Worm (Caenorhabditis elegans): Measurements from ENCODE around the gene nlp-13.
"Not testable (repeated sequence)": the region's sequence is repeated elsewhere in the genome, so short reads cannot be mapped to it uniquely, and the experiment has no call there.

The nlp-13 gene

DNA sequence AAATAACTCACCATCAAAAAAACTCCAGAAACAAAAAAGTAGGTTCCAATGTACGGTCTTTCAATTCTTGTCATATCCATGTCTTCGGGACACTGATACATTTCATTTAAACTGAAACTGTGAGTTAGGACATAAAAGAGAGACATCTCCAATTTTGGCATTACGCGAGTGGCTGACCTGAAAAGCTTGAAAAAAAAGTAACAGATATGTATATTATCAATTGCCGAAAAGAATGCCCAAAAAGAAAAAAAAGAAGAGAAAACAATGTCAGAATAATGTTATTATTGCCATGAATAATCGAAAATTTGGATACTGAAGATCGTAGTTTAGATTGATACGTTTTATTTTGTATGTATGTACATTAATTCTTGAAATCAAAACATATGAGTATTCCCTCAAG lies 20.3 kb downstream of the nlp-13 start, which contains the start of gene srt-14:
TSS of gene srt-14 (minus strand) at position 101 of the 400 bp plus-strand sequence.
- TF ChIP-seq ref-1 (GFP tag; conservative IDR thresholded peaks at IDR 0.05) (no peak), tab-1 (GFP tag; IDR thresholded peaks at IDR 0.05) (no peak), cog-1 (tag; optimal IDR thresholded peaks at IDR 0.05) (no peak), klf-2 (GFP tag; conservative IDR thresholded peaks at IDR 0.05) (no peak), T22C8.4 (GFP tag; IDR thresholded peaks at IDR 0.05) (no peak), flt-1 (GFP tag; IDR thresholded peaks at IDR 0.05) (no peak), ztf-29 (GFP tag; IDR thresholded peaks at IDR 0.05) (no peak), med-1 (GFP tag; optimal IDR thresholded peaks at IDR 0.05; ENCODE audit: insufficient read depth) (no peak), ztf-23 (GFP tag; IDR thresholded peaks at IDR 0.05) (no peak)

ce11 chrV:4260090-4260489 lies 23.9 kb downstream of the nlp-13 start, which contains the start of gene srt-3:
Gene srt-3 (minus strand): TSS chrV:4260190.
- TF ChIP-seq T22C8.4 (GFP tag; IDR thresholded peaks at IDR 0.05) (no peak), med-1 (GFP tag; optimal IDR thresholded peaks at IDR 0.05; ENCODE audit: insufficient read depth) (no peak), ztf-23 (GFP tag; IDR thresholded peaks at IDR 0.05) (no peak), tab-1 (GFP tag; IDR thresholded peaks at IDR 0.05) (no peak), ref-1 (GFP tag; conservative IDR thresholded peaks at IDR 0.05) (no peak), cog-1 (tag; optimal IDR thresholded peaks at IDR 0.05) (no peak), flt-1 (GFP tag; IDR thresholded peaks at IDR 0.05) (no peak), klf-2 (GFP tag; conservative IDR thresholded peaks at IDR 0.05) (no peak), ztf-29 (GFP tag; IDR thresholded peaks at IDR 0.05) (no peak)

ce11 chrV:4261385-4261784 lies 25.2 kb downstream of the nlp-13 start:
- no peak for TF ChIP-seq ztf-29 (GFP tag; IDR thresholded peaks at IDR 0.05)
- TF ChIP-seq med-1 (GFP tag; optimal IDR thresholded peaks at IDR 0.05; ENCODE audit: insufficient read depth) = no peak
- no peak for TF ChIP-seq tab-1 (GFP tag; IDR thresholded peaks at IDR 0.05)
- no peak for TF ChIP-seq ref-1 (GFP tag; conservative IDR thresholded peaks at IDR 0.05)
- TF ChIP-seq flt-1 (GFP tag; IDR thresholded peaks at IDR 0.05) = no peak
- no peak for TF ChIP-seq cog-1 (tag; optimal IDR thresholded peaks at IDR 0.05)
- TF ChIP-seq ztf-23 (GFP tag; IDR thresholded peaks at IDR 0.05) = no peak
- no peak for TF ChIP-seq klf-2 (GFP tag; conservative IDR thresholded peaks at IDR 0.05)
- TF ChIP-seq T22C8.4 (GFP tag; IDR thresholded peaks at IDR 0.05) = no peak

DNA sequence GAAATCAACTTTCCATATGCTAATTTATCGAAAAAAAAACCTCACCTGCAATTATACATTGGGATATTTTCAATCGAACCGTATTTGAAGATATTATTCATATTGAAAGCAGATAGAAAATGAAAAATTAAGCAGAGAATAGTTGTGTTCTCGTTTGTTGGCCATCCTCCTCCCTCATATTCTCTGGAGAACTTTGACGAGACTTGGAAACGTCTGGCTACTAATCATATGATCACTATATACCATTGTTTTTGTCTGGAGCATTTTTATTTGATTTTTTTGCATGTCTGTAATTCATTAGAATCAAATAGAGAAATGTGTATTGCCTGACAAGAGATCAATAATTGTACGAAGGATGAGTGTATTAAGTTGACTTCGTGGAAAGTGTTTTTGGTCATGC lies 28.3 kb downstream of the nlp-13 start, which contains the start of gene srt-35:
TSS of gene srt-35 (minus strand) at position 101 of the 400 bp plus-strand sequence.
- no peak for TF ChIP-seq ztf-29 (GFP tag; IDR thresholded peaks at IDR 0.05)
- TF ChIP-seq tab-1 (GFP tag; IDR thresholded peaks at IDR 0.05) = no peak
- TF ChIP-seq med-1 (GFP tag; optimal IDR thresholded peaks at IDR 0.05; ENCODE audit: insufficient read depth) = no peak
- no peak for TF ChIP-seq ztf-23 (GFP tag; IDR thresholded peaks at IDR 0.05)
- no peak for TF ChIP-seq flt-1 (GFP tag; IDR thresholded peaks at IDR 0.05)

DNA sequence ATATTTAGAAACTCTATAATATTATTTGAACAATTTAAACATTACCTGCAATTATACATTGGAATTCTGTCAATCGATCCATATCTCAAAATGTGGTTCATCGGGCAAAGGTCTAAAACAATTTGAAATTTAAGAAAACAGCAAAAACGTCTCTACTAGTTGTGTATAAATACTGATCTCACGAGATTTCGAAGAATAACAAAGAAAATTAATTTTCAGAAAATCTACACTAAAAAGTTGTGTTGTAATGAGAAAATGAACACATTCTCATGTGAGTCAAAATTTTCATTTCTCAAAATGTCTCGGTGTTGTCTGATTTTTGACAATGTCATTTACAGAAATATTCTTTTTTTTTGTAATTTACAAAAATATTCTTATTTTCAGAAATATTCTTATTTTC lies 32.0 kb downstream of the nlp-13 start, which contains the start of gene srt-36:
TSS of gene srt-36 (minus strand) at position 101 of the 400 bp plus-strand sequence.
- TF ChIP-seq med-1 (GFP tag; optimal IDR thresholded peaks at IDR 0.05; ENCODE audit: insufficient read depth); ref-1 (GFP tag; conservative IDR thresholded peaks at IDR 0.05); cog-1 (tag; optimal IDR thresholded peaks at IDR 0.05): not testable (repeated sequence)

DNA sequence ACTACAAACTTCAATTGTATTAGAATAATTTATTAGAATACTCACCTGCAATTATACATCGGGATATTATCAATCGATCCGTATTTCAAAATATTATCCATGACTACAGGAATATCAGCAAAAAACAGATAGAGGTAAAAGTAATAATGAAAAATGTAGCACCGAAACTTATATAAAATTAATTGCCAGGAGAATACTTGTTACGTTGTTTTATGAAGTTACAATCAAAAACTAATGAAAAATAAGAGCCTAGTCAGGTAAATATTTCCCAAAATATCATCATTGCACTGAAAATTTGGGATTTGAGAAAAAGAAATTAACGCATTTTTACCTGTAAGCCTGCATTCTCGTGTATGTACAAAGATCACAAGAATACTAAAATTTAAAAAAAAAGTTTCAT lies 35.0 kb downstream of the nlp-13 start, which contains the start of gene srt-38:
TSS of gene srt-38 (minus strand) at position 101 of the 400 bp plus-strand sequence.
- TF ChIP-seq ztf-29 (GFP tag; IDR thresholded peaks at IDR 0.05); klf-2 (GFP tag; conservative IDR thresholded peaks at IDR 0.05); T22C8.4 (GFP tag; IDR thresholded peaks at IDR 0.05): not testable (repeated sequence)

ce11 chrV:4273372-4273771 lies 37.2 kb downstream of the nlp-13 start:
- TF ChIP-seq T22C8.4 (GFP tag; IDR thresholded peaks at IDR 0.05) (no peak), klf-2 (GFP tag; conservative IDR thresholded peaks at IDR 0.05) (no peak), ztf-29 (GFP tag; IDR thresholded peaks at IDR 0.05) (no peak), flt-1 (GFP tag; IDR thresholded peaks at IDR 0.05) (no peak), tab-1 (GFP tag; IDR thresholded peaks at IDR 0.05) (no peak), ref-1 (GFP tag; conservative IDR thresholded peaks at IDR 0.05) (no peak)

ce11 chrV:4278735-4279134 lies 42.5 kb downstream of the nlp-13 start, which contains the start of gene srt-20:
Gene srt-20 (minus strand): TSS chrV:4278835.
- TF ChIP-seq ref-1 (GFP tag; conservative IDR thresholded peaks at IDR 0.05); med-1 (GFP tag; optimal IDR thresholded peaks at IDR 0.05; ENCODE audit: insufficient read depth); cog-1 (tag; optimal IDR thresholded peaks at IDR 0.05): not testable (repeated sequence)

DNA sequence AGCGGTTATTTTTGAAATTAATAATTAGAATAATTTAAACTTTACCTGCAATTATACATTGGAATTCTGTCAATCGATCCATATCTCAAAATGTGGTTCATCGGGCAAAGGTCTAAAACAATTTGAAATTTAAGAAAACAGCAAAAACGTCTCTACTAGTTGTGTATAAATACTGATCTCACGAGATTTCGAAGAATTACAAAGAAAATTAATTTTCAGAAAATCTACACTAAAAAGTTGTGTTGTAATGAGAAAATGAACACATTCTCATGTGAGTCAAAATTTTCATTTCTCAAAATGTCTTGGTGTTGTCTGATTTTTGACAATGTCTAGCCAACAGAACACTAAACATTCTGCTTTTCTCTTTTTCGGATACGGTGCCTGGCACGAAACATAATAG lies 45.5 kb downstream of the nlp-13 start, which contains the start of gene srt-37:
TSS of gene srt-37 (minus strand) at position 101 of the 400 bp plus-strand sequence.
- not testable (repeated sequence) for TF ChIP-seq klf-2 (GFP tag; conservative IDR thresholded peaks at IDR 0.05); cog-1 (tag; optimal IDR thresholded peaks at IDR 0.05); ztf-29 (GFP tag; IDR thresholded peaks at IDR 0.05)

DNA sequence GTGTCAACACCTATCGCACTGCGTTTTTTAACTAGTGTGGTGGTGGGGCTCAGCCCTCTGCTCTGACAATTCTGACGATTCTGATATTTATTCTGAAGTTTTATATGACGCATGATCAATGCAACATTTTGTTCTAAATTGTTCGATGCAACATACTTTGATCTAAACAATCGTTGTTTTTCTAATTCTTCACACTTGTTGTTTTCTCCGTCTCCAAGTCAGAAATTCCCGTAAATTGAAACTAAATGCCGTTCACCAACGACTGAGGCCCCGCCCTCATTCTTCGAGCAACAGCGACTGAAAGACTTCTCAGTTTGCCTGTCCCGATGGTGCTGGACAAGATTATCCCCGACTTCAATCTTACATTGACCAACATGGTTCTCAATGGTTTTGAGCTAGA lies 48.5 kb downstream of the nlp-13 start, which contains the start of gene srt-19:
TSS of gene srt-19 (plus strand) at position 301 of the 400 bp plus-strand sequence.
- TF ChIP-seq med-1 (GFP tag; optimal IDR thresholded peaks at IDR 0.05; ENCODE audit: insufficient read depth); ztf-23 (GFP tag; IDR thresholded peaks at IDR 0.05); T22C8.4 (GFP tag; IDR thresholded peaks at IDR 0.05): not testable (repeated sequence)
